Fruit fly (Drosophila melanogaster) whole organism, embryonic: ENCODE measurements around the gene TrpRS.

Experiments used
- Ada2b ChIP-seq: fragments of 200-800 bp; sonication (Bioruptor generic); IDR thresholded peaks from 2 replicates; pipeline ENCODE4 v1.3.6; 2022; ENCODE audit warnings: missing biosample characterization, missing genetic modification characterization
- CG11093 ChIP-seq: fragments of 200-800 bp; sonication (Bioruptor generic); IDR thresholded peaks from 3 replicates; pipeline ENCODE4 v1.3.6; 2022; ENCODE audit warnings: missing biosample characterization, missing genetic modification characterization
- CG11398 ChIP-seq: fragments of 200-800 bp; sonication (Bioruptor generic); optimal IDR thresholded peaks from 2 replicates; lab custom pipeline; 2016; ENCODE audit warnings: missing biosample characterization, missing genetic modification characterization
- CG11723 ChIP-seq: fragments of 200-800 bp; sonication (Bioruptor generic); optimal IDR thresholded peaks from 2 replicates; lab custom pipeline; 2017; ENCODE audit warnings: missing biosample characterization, mild to moderate bottlenecking, missing genetic modification characterization
- CG12219 ChIP-seq: fragments of 200-800 bp; sonication (Bioruptor generic); optimal IDR thresholded peaks from 3 replicates; lab custom pipeline; 2018; ENCODE audit warnings: missing biosample characterization, mild to moderate bottlenecking, missing genetic modification characterization
- CG1233 ChIP-seq: fragments of 200-800 bp; sonication (Bioruptor generic); optimal IDR thresholded peaks from 4 replicates; lab custom pipeline; 2018; ENCODE audit warnings: missing biosample characterization, mild to moderate bottlenecking, missing genetic modification characterization
- CG12391 ChIP-seq: fragments of 200-800 bp; sonication (Bioruptor generic); optimal IDR thresholded peaks from 3 replicates; lab custom pipeline; 2018; ENCODE audit warnings: missing biosample characterization, mild to moderate bottlenecking, missing genetic modification characterization, moderate library complexity
- CG14441 ChIP-seq: fragments of 200-800 bp; sonication (Bioruptor generic); IDR thresholded peaks from 2 replicates; pipeline ENCODE4 v1.3.6; 2022; ENCODE audit warnings: missing biosample characterization, missing genetic modification characterization
- CG14667 ChIP-seq: fragments of 200-800 bp; sonication (Bioruptor generic); IDR thresholded peaks from 2 replicates; pipeline ENCODE4 v1.3.6; 2022; ENCODE audit warnings: missing biosample characterization, missing genetic modification characterization
- CG15479 ChIP-seq: fragments of 200-800 bp; sonication (Bioruptor generic); optimal IDR thresholded peaks from 3 replicates; lab custom pipeline; 2019; ENCODE audit warnings: missing biosample characterization, mild to moderate bottlenecking, missing genetic modification characterization, moderate library complexity
- CG15514 ChIP-seq: fragments of 200-800 bp; sonication (Bioruptor generic); optimal IDR thresholded peaks from 3 replicates; lab custom pipeline; 2017; ENCODE audit warnings: missing biosample characterization, missing genetic modification characterization, mild to moderate bottlenecking, moderate library complexity, missing genetic modification reagents
- CG1602 ChIP-seq: fragments of 200-800 bp; sonication (Bioruptor generic); optimal IDR thresholded peaks from 3 replicates; lab custom pipeline; 2016; ENCODE audit warnings: missing biosample characterization, missing genetic modification characterization
- CG17186 ChIP-seq: fragments of 200-800 bp; sonication (Bioruptor generic); optimal IDR thresholded peaks from 3 replicates; lab custom pipeline; 2017; ENCODE audit warnings: missing biosample characterization, missing genetic modification reagents, missing genetic modification characterization
- CG17568 ChIP-seq: fragments of 200-800 bp; sonication (Bioruptor generic); optimal IDR thresholded peaks from 2 replicates; lab custom pipeline; 2018; ENCODE audit warnings: missing biosample characterization, mild to moderate bottlenecking, missing genetic modification characterization, moderate library complexity
- CG17802 ChIP-seq: fragments of 200-800 bp; sonication (Bioruptor generic); optimal IDR thresholded peaks from 2 replicates; lab custom pipeline; 2018; ENCODE audit warnings: missing biosample characterization, mild to moderate bottlenecking, missing genetic modification characterization, moderate library complexity
- CG1792 ChIP-seq: fragments of 200-800 bp; sonication (Bioruptor generic); optimal IDR thresholded peaks from 2 replicates; lab custom pipeline; 2016; ENCODE audit warnings: missing biosample characterization, missing genetic modification characterization
- CG18599 ChIP-seq: fragments of 200-800 bp; sonication (Bioruptor generic); optimal IDR thresholded peaks from 3 replicates; lab custom pipeline; 2017; ENCODE audit warnings: missing biosample characterization, missing genetic modification characterization, mild to moderate bottlenecking, moderate library complexity, missing genetic modification reagents
- CG2120 ChIP-seq: fragments of 200-800 bp; sonication (Bioruptor generic); optimal IDR thresholded peaks from 3 replicates; lab custom pipeline; 2016; ENCODE audit warnings: missing biosample characterization, missing genetic modification characterization
- CG30431 ChIP-seq: fragments of 200-800 bp; sonication (Bioruptor generic); optimal IDR thresholded peaks from 2 replicates; lab custom pipeline; 2017; ENCODE audit warnings: missing biosample characterization, missing genetic modification characterization
- CG31441 ChIP-seq: fragments of 200-800 bp; sonication (Bioruptor generic); IDR thresholded peaks from 2 replicates; pipeline ENCODE4 v1.3.6; 2022; ENCODE audit warnings: missing biosample characterization, missing genetic modification characterization
- CG3163 ChIP-seq: fragments of 200-800 bp; sonication (Bioruptor generic); optimal IDR thresholded peaks from 3 replicates; lab custom pipeline; 2016; ENCODE audit warnings: missing biosample characterization, missing genetic modification characterization
- CG32532 ChIP-seq: fragments of 200-800 bp; sonication (Bioruptor generic); IDR thresholded peaks from 2 replicates; pipeline ENCODE4 v1.3.6; 2022; ENCODE audit warnings: missing biosample characterization, missing genetic modification characterization
- CG42726 ChIP-seq: fragments of 200-800 bp; sonication (Bioruptor generic); IDR thresholded peaks from 2 replicates; pipeline ENCODE4 v1.3.6; 2022; ENCODE audit warnings: missing biosample characterization, missing genetic modification characterization; ENCODE audit not compliant: partially characterized antibody
- CG6654 ChIP-seq: fragments of 200-800 bp; sonication (Bioruptor generic); optimal IDR thresholded peaks from 2 replicates; lab custom pipeline; 2017; ENCODE audit warnings: missing biosample characterization, mild to moderate bottlenecking, missing genetic modification characterization
- CG6791 ChIP-seq: fragments of 200-800 bp; sonication (Bioruptor generic); IDR thresholded peaks from 3 replicates; pipeline ENCODE4 v1.3.6; 2022; ENCODE audit warnings: missing biosample characterization, missing genetic modification characterization; ENCODE audit not compliant: partially characterized antibody
- CG8281 ChIP-seq: fragments of 200-800 bp; sonication (Bioruptor generic); optimal IDR thresholded peaks from 2 replicates; lab custom pipeline; 2018; ENCODE audit warnings: missing biosample characterization, mild to moderate bottlenecking, missing genetic modification characterization, moderate library complexity
- CG8924 ChIP-seq: fragments of 200-800 bp; optimal IDR thresholded peaks from 3 replicates; lab custom pipeline; 2019; ENCODE audit warnings: missing biosample characterization, mild to moderate bottlenecking, missing genetic modification characterization, moderate library complexity
- Chrac-16 ChIP-seq: fragments of 200-800 bp; sonication (Bioruptor generic); optimal IDR thresholded peaks from 3 replicates; lab custom pipeline; 2016; ENCODE audit warnings: missing biosample characterization, missing genetic modification characterization
- Dip2 ChIP-seq: fragments of 200-800 bp; sonication (Bioruptor generic); IDR thresholded peaks from 2 replicates; pipeline ENCODE4 v1.3.6; 2022; ENCODE audit warnings: missing biosample characterization, missing genetic modification characterization
- Dll ChIP-seq: fragments of 200-800 bp; sonication (Bioruptor generic); IDR thresholded peaks from 4 replicates; pipeline ENCODE4 v1.3.6; 2022; ENCODE audit warnings: missing biosample characterization, missing genetic modification characterization; ENCODE audit not compliant: partially characterized antibody
- ERR ChIP-seq: fragments of 200-800 bp; sonication (Bioruptor generic); optimal IDR thresholded peaks from 2 replicates; lab custom pipeline; 2016; ENCODE audit warnings: missing biosample characterization, missing genetic modification characterization
- Hey ChIP-seq: fragments of 200-800 bp; sonication (Bioruptor generic); optimal IDR thresholded peaks from 3 replicates; lab custom pipeline; 2018; ENCODE audit warnings: missing biosample characterization, mild to moderate bottlenecking, missing genetic modification characterization
- MTF-1 ChIP-seq: fragments of 200-800 bp; sonication (Bioruptor generic); optimal IDR thresholded peaks from 2 replicates; lab custom pipeline; 2018; ENCODE audit warnings: missing biosample characterization, mild to moderate bottlenecking, missing genetic modification characterization, borderline replicate concordance
- Oaz ChIP-seq: fragments of 200-800 bp; sonication (Bioruptor generic); IDR thresholded peaks from 2 replicates; pipeline ENCODE4 v1.3.6; 2022; ENCODE audit warnings: missing biosample characterization, missing genetic modification characterization
- Xbp1 ChIP-seq: fragments of 200-800 bp; sonication (Bioruptor generic); optimal IDR thresholded peaks from 3 replicates; lab custom pipeline; 2016; ENCODE audit warnings: missing biosample characterization, mild to moderate bottlenecking, missing genetic modification characterization
- bab2 ChIP-seq: fragments of 200-800 bp; sonication (Bioruptor generic); optimal IDR thresholded peaks from 2 replicates; lab custom pipeline; 2016; ENCODE audit warnings: missing biosample characterization, missing genetic modification characterization
- dan ChIP-seq: fragments of 200-800 bp; sonication (Bioruptor generic); IDR thresholded peaks from 2 replicates; pipeline ENCODE4 v1.3.6; 2022; ENCODE audit warnings: missing biosample characterization, missing genetic modification characterization
- gsb-n ChIP-seq: fragments of 200-800 bp; sonication (Bioruptor generic); optimal IDR thresholded peaks from 3 replicates; lab custom pipeline; 2018; ENCODE audit warnings: missing biosample characterization, mild to moderate bottlenecking, missing genetic modification characterization
- her ChIP-seq: fragments of 200-800 bp; sonication (Bioruptor generic); optimal IDR thresholded peaks from 2 replicates; lab custom pipeline; 2016; ENCODE audit warnings: missing biosample characterization, missing genetic modification characterization
- kah ChIP-seq: fragments of 200-800 bp; sonication (Bioruptor generic); optimal IDR thresholded peaks from 2 replicates; lab custom pipeline; 2018; ENCODE audit warnings: missing biosample characterization, mild to moderate bottlenecking, missing genetic modification characterization
- knrl ChIP-seq: fragments of 200-800 bp; sonication (Bioruptor generic); IDR thresholded peaks from 3 replicates; pipeline ENCODE4 v1.3.6; 2022; ENCODE audit warnings: missing biosample characterization, missing genetic modification characterization; ENCODE audit not compliant: partially characterized antibody
- lbe ChIP-seq: fragments of 200-800 bp; sonication (Bioruptor generic); optimal IDR thresholded peaks from 2 replicates; lab custom pipeline; 2016; ENCODE audit warnings: missing biosample characterization, mild to moderate bottlenecking, missing genetic modification characterization
- onecut ChIP-seq: fragments of 200-800 bp; sonication (Bioruptor generic); IDR thresholded peaks from 2 replicates; pipeline ENCODE4 v1.3.6; 2022; ENCODE audit warnings: missing biosample characterization, missing genetic modification characterization
- pfk ChIP-seq: fragments of 200-800 bp; sonication (Bioruptor generic); optimal IDR thresholded peaks from 2 replicates; lab custom pipeline; 2018; ENCODE audit warnings: missing biosample characterization, mild to moderate bottlenecking, missing genetic modification characterization, moderate library complexity
- ro ChIP-seq: fragments of 200-800 bp; sonication (Bioruptor generic); IDR thresholded peaks from 2 replicates; pipeline ENCODE4 v1.3.6; 2022; ENCODE audit warnings: missing biosample characterization, missing genetic modification characterization
- scrt ChIP-seq: fragments of 200-800 bp; sonication (Bioruptor generic); optimal IDR thresholded peaks from 2 replicates; lab custom pipeline; 2018; ENCODE audit warnings: missing biosample characterization, mild to moderate bottlenecking, missing genetic modification characterization, moderate library complexity
- sisA ChIP-seq: fragments of 200-800 bp; sonication (Bioruptor generic); IDR thresholded peaks from 2 replicates; pipeline ENCODE4 v1.3.6; 2022; ENCODE audit warnings: missing biosample characterization, missing genetic modification characterization
- unpg ChIP-seq: fragments of 200-800 bp; sonication (Bioruptor generic); optimal IDR thresholded peaks from 3 replicates; lab custom pipeline; 2018; ENCODE audit warnings: missing biosample characterization, mild to moderate bottlenecking, missing genetic modification characterization, moderate library complexity
- zf30C ChIP-seq: fragments of 200-800 bp; sonication (Bioruptor generic); optimal IDR thresholded peaks from 3 replicates; lab custom pipeline; 2018; ENCODE audit warnings: missing biosample characterization, mild to moderate bottlenecking, missing genetic modification characterization

Gene TrpRS

dm6 chr3R:9237268-9238091 lies 29.2 kb downstream of the TrpRS start, which contains the start of gene pum (continued):
- TF ChIP-seq CG14441 (GFP tag; lab: Robert Waterston, UW) (no peak), Dip2 (no peak), kah (GFP tag; lab: Kevin White, UChicago) (no peak), CG17568 (GFP tag; lab: Kevin White, UChicago) (peak; percentile 77), onecut (peak; percentile 69; the same call in 1 of the 2 replicates), CG15514 (GFP tag; lab: Kevin White, UChicago) (peak; percentile 12), CG2120 (GFP tag; lab: Kevin White, UChicago) (peak; percentile 46), Ada2b (GFP tag; lab: Robert Waterston, UW) (peak; percentile 37; the same call in 1 of the 2 replicates), Hey (tag; lab: Kevin White, UChicago) (no peak), dan (GFP tag; lab: Robert Waterston, UW) (no peak), scrt (GFP tag; lab: Kevin White, UChicago) (no peak), zf30C (GFP tag; lab: Kevin White, UChicago) (no peak), CG11093 (GFP tag; lab: Robert Waterston, UW) (no peak), CG11723 (no peak), bab2 (GFP tag; lab: Kevin White, UChicago) (no peak), CG31441 (GFP tag; lab: Robert Waterston, UW) (peak; percentile 64), ro (GFP tag; lab: Robert Waterston, UW) (no peak), CG11398 (no peak), MTF-1 (GFP tag; lab: Kevin White, UChicago) (no peak), CG8281 (tag; lab: Kevin White, UChicago) (no peak), CG8924 (tag; lab: Kevin White, UChicago) (peak; percentile 75), Chrac-16 (GFP tag; lab: Kevin White, UChicago) (peak; percentile 22), ERR (GFP tag; lab: Kevin White, UChicago) (no peak), CG14667 (GFP tag; lab: Robert Waterston, UW) (no peak), lbe (GFP tag; lab: Kevin White, UChicago) (no peak), CG6654 (GFP tag; lab: Kevin White, UChicago) (no peak), CG1602 (GFP tag; lab: Kevin White, UChicago) (peak; percentile 30), CG6791 (GFP tag; lab: Robert Waterston, UW) (no peak), unpg (GFP tag; lab: Kevin White, UChicago) (peak; percentile 38), Dll (GFP tag; lab: Robert Waterston, UW) (no peak), CG12391 (peak; percentile 57), CG30431 (GFP tag; lab: Kevin White, UChicago) (no peak), pfk (no peak), CG17186 (GFP tag; lab: Kevin White, UChicago) (peak; percentile 75), her (GFP tag; lab: Kevin White, UChicago) (no peak), CG32532 (peak; percentile 65), CG1233 (GFP tag; lab: Kevin White, UChicago) (no peak), CG42726 (GFP tag; lab: Robert Waterston, UW) (no peak), CG1792 (GFP tag; lab: Kevin White, UChicago) (no peak), gsb-n (tag; lab: Kevin White, UChicago) (peak; percentile 43), Oaz (GFP tag; lab: Robert Waterston, UW) (no peak), CG12219 (no peak), CG18599 (GFP tag; lab: Kevin White, UChicago) (peak; percentile 9), CG3163 (GFP tag; lab: Kevin White, UChicago) (no peak), sisA (GFP tag; lab: Robert Waterston, UW) (peak; percentile 39; the same call in 1 of the 2 replicates), knrl (GFP tag; lab: Robert Waterston, UW) (no peak), CG17802 (tag; lab: Kevin White, UChicago) (no peak), CG15479 (GFP tag; lab: Kevin White, UChicago) (no peak), Xbp1 (GFP tag; lab: Kevin White, UChicago) (peak; percentile 58)
